Fruit fly (Drosophila melanogaster) Kc167 (cell line): ENCODE measurements around the gene CG42446.

Experiments used
- Myc ChIP-seq: fragments of >200 bp; optimal IDR thresholded peaks from 2 replicates; lab custom pipeline; 2017; ENCODE audit warnings: missing external identifiers
- Sin3A ChIP-seq: fragments of >200 bp; optimal IDR thresholded peaks from 2 replicates; lab custom pipeline; 2018; ENCODE audit warnings: missing external identifiers
- h ChIP-seq: fragments of >200 bp; optimal IDR thresholded peaks from 3 replicates; lab custom pipeline; 2018; ENCODE audit warnings: missing external identifiers
- insv ChIP-seq: fragments of >200 bp; optimal IDR thresholded peaks from 3 replicates; lab custom pipeline; 2018; ENCODE audit warnings: missing external identifiers
- psq ChIP-seq: fragments of >200 bp; optimal IDR thresholded peaks from 2 replicates; lab custom pipeline; 2017; ENCODE audit warnings: missing external identifiers
- ttk ChIP-seq: sonication (Bioruptor generic); optimal IDR thresholded peaks from 2 replicates; lab custom pipeline; 2017; ENCODE audit warnings: missing external identifiers

- TF ChIP-seq insv (lab: Kevin White, UChicago) (no peak), Myc (lab: Kevin White, UChicago) (no peak), ttk (lab: Kevin White, UChicago) (no peak), psq (lab: Kevin White, UChicago) (no peak), h (lab: Kevin White, UChicago) (no peak), Sin3A (lab: Kevin White, UChicago) (no peak)
These were observed 46.7 kb upstream of the CG42446 start for dm6 chr3R:16406618-16407017.
